Worm (Caenorhabditis elegans) whole organism, L4 larva: ENCODE results near the gene clec-238.

Experiments used
- D1046.2 ChIP-seq: fragments of 200-800 bp; sonication (Bioruptor generic); IDR thresholded peaks from 2 replicates; pipeline ENCODE4 v1.3.6; 2022; ENCODE audit warnings: missing genetic modification characterization, missing compliant biosample characterization
- F10B5.3 ChIP-seq: sonication (generic microtip); optimal IDR thresholded peaks from 2 replicates; lab custom pipeline; 2016; ENCODE audit warnings: mild to moderate bottlenecking, missing genetic modification characterization, missing compliant biosample characterization
- F44E2.7 ChIP-seq: fragments of 200-800 bp; sonication (Bioruptor generic); IDR thresholded peaks from 2 replicates; pipeline ENCODE4 v2.1.2; 2022; ENCODE audit warnings: missing genetic modification characterization, missing compliant biosample characterization
- F49E8.2 ChIP-seq: sonication (generic microtip); optimal IDR thresholded peaks from 2 replicates; lab custom pipeline; 2016; ENCODE audit warnings: missing compliant biosample characterization, mild to moderate bottlenecking, missing genetic modification characterization, borderline replicate concordance
- R02D3.7 ChIP-seq: fragments of 150-350 bp; sonication (generic microtip); optimal IDR thresholded peaks from 3 replicates; lab custom pipeline; 2014; ENCODE audit warnings: missing biosample characterization, missing genetic modification characterization
- T20F7.1 ChIP-seq: fragments of 200-800 bp; sonication (Bioruptor generic); optimal IDR thresholded peaks from 2 replicates; lab custom pipeline; 2018; ENCODE audit warnings: mild to moderate bottlenecking, missing genetic modification characterization, missing compliant biosample characterization
- Y5F2A.4 ChIP-seq: fragments of 200-800 bp; sonication (Bioruptor generic); optimal IDR thresholded peaks from 2 replicates; lab custom pipeline; 2018; ENCODE audit warnings: mild to moderate bottlenecking, missing genetic modification characterization, missing compliant biosample characterization
- ZK337.2 ChIP-seq: fragments of 200-800 bp; sonication (Bioruptor generic); IDR thresholded peaks from 2 replicates; pipeline ENCODE4 v1.3.6; 2022; ENCODE audit warnings: missing genetic modification reagents, missing genetic modification characterization, missing compliant biosample characterization
- aha-1 ChIP-seq: fragments of 150-350 bp; peaks from one replicate; lab custom pipeline; 2014; ENCODE audit warnings: missing biosample characterization, missing genetic modification characterization
- ama-1 ChIP-seq: fragments of 150-350 bp; optimal IDR thresholded peaks from 2 replicates; lab custom pipeline; 2014; ENCODE audit warnings: inconsistent platforms, mixed read lengths
- arid-1 ChIP-seq: fragments of 200-800 bp; sonication (Bioruptor generic); conservative IDR thresholded peaks from 2 replicates; pipeline ENCODE4 v1.3.6; 2022; ENCODE audit warnings: missing genetic modification reagents, missing genetic modification characterization, missing compliant biosample characterization
- attf-4 ChIP-seq: sonication (generic microtip); optimal IDR thresholded peaks from 3 replicates; lab custom pipeline; 2017; ENCODE audit warnings: missing biosample characterization, missing genetic modification characterization
- ceh-32 ChIP-seq: sonication (generic microtip); optimal IDR thresholded peaks from 2 replicates; lab custom pipeline; 2016; ENCODE audit warnings: mild to moderate bottlenecking, missing genetic modification characterization, missing compliant biosample characterization; ENCODE audit not compliant: poor library complexity
- ceh-44 ChIP-seq: fragments of 200-800 bp; sonication (Bioruptor generic); IDR thresholded peaks from 2 replicates; pipeline ENCODE4 v1.3.6; 2022; ENCODE audit warnings: missing genetic modification reagents, missing genetic modification characterization, missing compliant biosample characterization
- daf-19 ChIP-seq: fragments of 200-800 bp; sonication (Bioruptor generic); conservative IDR thresholded peaks from 2 replicates; pipeline ENCODE4 v1.3.6; 2022; ENCODE audit warnings: missing genetic modification characterization, missing compliant biosample characterization
- daf-8 ChIP-seq: fragments of 200-800 bp; sonication (Bioruptor generic); IDR thresholded peaks from 2 replicates; pipeline ENCODE4 v1.3.6; 2022; ENCODE audit warnings: missing genetic modification characterization, missing compliant biosample characterization
- dmd-6 ChIP-seq: fragments of 200-800 bp; sonication (Bioruptor generic); IDR thresholded peaks from 2 replicates; pipeline ENCODE4 v1.3.6; 2022; ENCODE audit warnings: missing genetic modification reagents, missing genetic modification characterization, missing compliant biosample characterization
- dve-1 ChIP-seq: sonication (generic microtip); optimal IDR thresholded peaks from 2 replicates; lab custom pipeline; 2017; ENCODE audit warnings: antibody characterized with exemption, mild to moderate bottlenecking, missing genetic modification characterization, missing compliant biosample characterization; ENCODE audit not compliant: insufficient read depth
- egl-43 ChIP-seq: fragments of 200-800 bp; sonication (Bioruptor generic); IDR thresholded peaks from 2 replicates; pipeline ENCODE4 v1.3.6; 2022; ENCODE audit warnings: missing genetic modification reagents, missing genetic modification characterization, missing compliant biosample characterization
- fos-1 ChIP-seq: fragments of 150-350 bp; optimal IDR thresholded peaks from 2 replicates; lab custom pipeline; 2014; ENCODE audit warnings: missing biosample characterization, missing genetic modification characterization
- lin-13 ChIP-seq: fragments of 150-350 bp; optimal IDR thresholded peaks from 2 replicates; lab custom pipeline; 2014; ENCODE audit warnings: missing biosample characterization, missing genetic modification reagents, missing genetic modification characterization
- lin-15B ChIP-seq: fragments of 150-350 bp; sonication (generic microtip); optimal IDR thresholded peaks from 3 replicates; lab custom pipeline; 2014; ENCODE audit warnings: missing biosample characterization, missing genetic modification characterization
- lin-38 ChIP-seq: fragments of 200-800 bp; sonication (Bioruptor generic); IDR thresholded peaks from 2 replicates; pipeline ENCODE4 v1.3.6; 2022; ENCODE audit warnings: missing genetic modification reagents, missing genetic modification characterization, missing compliant biosample characterization
- lin-39 ChIP-seq: fragments of 150-350 bp; optimal IDR thresholded peaks from 2 replicates; lab custom pipeline; 2014; ENCODE audit warnings: missing biosample characterization, missing genetic modification reagents, missing genetic modification characterization
- madf-5 ChIP-seq, 2 experiments: fragments of 200-800 bp; sonication (Bioruptor generic); IDR thresholded peaks; 2 replicates each; pipeline ENCODE4 v1.3.6; 2022; ENCODE audit warnings: missing compliant biosample characterization in 2 of 2, missing genetic modification characterization in 2 of 2
- mdl-1 ChIP-seq, 2 experiments: fragments of 150-350 bp in 1 of 2; sonication (generic microtip) in 1 of 2; optimal IDR thresholded peaks; 2 replicates each; lab custom pipeline; 2014 to 2017; ENCODE audit warnings: missing biosample characterization in 2 of 2, missing genetic modification characterization in 2 of 2
- mdt-29 ChIP-seq: fragments of 200-800 bp; sonication (Bioruptor generic); IDR thresholded peaks from 2 replicates; pipeline ENCODE4 v1.3.6; 2022; ENCODE audit warnings: missing genetic modification reagents, missing genetic modification characterization, missing compliant biosample characterization
- mes-2 ChIP-seq: sonication (generic microtip); optimal IDR thresholded peaks from 2 replicates; lab custom pipeline; 2016; ENCODE audit warnings: missing genotype, mild to moderate bottlenecking, missing genetic modification characterization, missing compliant biosample characterization; ENCODE audit not compliant: poor library complexity, severe bottlenecking
- mxl-3 ChIP-seq: fragments of 200-800 bp; sonication (Bioruptor generic); optimal IDR thresholded peaks from 2 replicates; lab custom pipeline; 2018; ENCODE audit warnings: mild to moderate bottlenecking, missing genetic modification characterization, missing compliant biosample characterization
- nhr-10 ChIP-seq: fragments of 150-350 bp; optimal IDR thresholded peaks from 2 replicates; lab custom pipeline; 2014; ENCODE audit warnings: missing biosample characterization, missing genetic modification characterization
- nhr-237 ChIP-seq: sonication (generic microtip); optimal IDR thresholded peaks from 2 replicates; lab custom pipeline; 2017; ENCODE audit warnings: missing biosample characterization, missing genetic modification characterization
- nhr-28 ChIP-seq: fragments of 150-350 bp; optimal IDR thresholded peaks from 2 replicates; lab custom pipeline; 2014; ENCODE audit warnings: missing biosample characterization, missing genetic modification characterization
- nhr-41 ChIP-seq: fragments of 200-800 bp; sonication (Bioruptor generic); IDR thresholded peaks from 2 replicates; pipeline ENCODE4 v1.3.6; 2022; ENCODE audit warnings: missing genetic modification reagents, missing genetic modification characterization, missing compliant biosample characterization
- nhr-42 ChIP-seq: fragments of 200-800 bp; sonication (Bioruptor generic); IDR thresholded peaks from 2 replicates; pipeline ENCODE4 v1.3.6; 2022; ENCODE audit warnings: missing genetic modification characterization, missing compliant biosample characterization
- nhr-6 ChIP-seq: fragments of 150-350 bp; optimal IDR thresholded peaks from 2 replicates; lab custom pipeline; 2014; ENCODE audit warnings: missing biosample characterization, missing genetic modification characterization
- php-3 ChIP-seq: fragments of 200-800 bp; sonication (Bioruptor generic); IDR thresholded peaks from 2 replicates; pipeline ENCODE4 v1.3.6; 2022; ENCODE audit warnings: missing genetic modification reagents, missing genetic modification characterization, missing compliant biosample characterization
- skn-1 ChIP-seq: fragments of 150-350 bp; optimal IDR thresholded peaks from 2 replicates; lab custom pipeline; 2014; ENCODE audit warnings: missing biosample characterization, missing genetic modification characterization
- snpc-4 ChIP-seq: fragments of 150-350 bp; optimal IDR thresholded peaks from 2 replicates; lab custom pipeline; 2014; ENCODE audit warnings: missing biosample characterization, missing genetic modification characterization
- spr-3 ChIP-seq: fragments of 200-800 bp; sonication (Bioruptor generic); optimal IDR thresholded peaks from 2 replicates; lab custom pipeline; 2018; ENCODE audit warnings: mild to moderate bottlenecking, missing genetic modification characterization, missing compliant biosample characterization
- vab-7 ChIP-seq: fragments of 200-800 bp; sonication (Bioruptor generic); IDR thresholded peaks from 2 replicates; pipeline ENCODE4 v1.3.6; 2022; ENCODE audit warnings: missing genetic modification reagents, missing genetic modification characterization, missing compliant biosample characterization
- ztf-11 ChIP-seq: fragments of 150-350 bp; optimal IDR thresholded peaks from 2 replicates; lab custom pipeline; 2014; ENCODE audit warnings: missing biosample characterization, missing genetic modification characterization
- ztf-7 ChIP-seq: fragments of 150-350 bp; optimal IDR thresholded peaks from 2 replicates; lab custom pipeline; 2014; ENCODE audit warnings: missing biosample characterization, missing genetic modification characterization

The clec-238 gene

DNA sequence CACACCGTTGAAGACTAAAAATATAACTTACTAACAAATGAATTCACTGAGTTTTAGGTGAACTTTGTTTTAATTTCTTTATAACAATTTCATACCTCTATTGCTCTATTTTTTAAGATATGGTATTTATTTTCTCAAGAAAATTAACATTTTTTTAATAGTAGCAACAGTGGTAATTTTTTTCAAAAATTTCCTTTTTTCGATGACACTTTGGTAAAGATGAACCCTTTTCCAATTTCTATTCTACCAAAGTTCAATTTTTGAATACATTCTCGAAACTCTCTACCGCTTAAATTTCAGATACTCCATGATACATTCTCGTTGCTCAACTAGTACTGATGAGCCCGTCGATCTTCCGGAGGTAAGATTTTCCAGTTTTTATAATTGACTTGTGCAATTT is 39.7 kb upstream of the clec-238 start, which contains the start of gene nhr-116:
nhr-116 (plus strand) TSS at position 301 of the 400 bp plus-strand sequence.
- TF ChIP-seq mdt-29 (GFP tag; lab: Robert Waterston, UW): no peak
- TF ChIP-seq T20F7.1 (GFP tag; lab: Kevin White, UChicago): no peak
- no peak for TF ChIP-seq egl-43 (GFP tag; lab: Robert Waterston, UW)
- no peak for TF ChIP-seq F49E8.2 (tag; lab: Kevin White, UChicago)
- no peak for TF ChIP-seq nhr-42
- TF ChIP-seq, all 104 proteins: peak for 0

- no peak for TF ChIP-seq dmd-6 (GFP tag; lab: Robert Waterston, UW)
- no peak for TF ChIP-seq egl-43 (GFP tag; lab: Robert Waterston, UW)
- no peak for TF ChIP-seq ZK337.2 (GFP tag; lab: Robert Waterston, UW)
- no peak for TF ChIP-seq R02D3.7 (tag; lab: Kevin White, UChicago)
- TF ChIP-seq dve-1 (tag; lab: Kevin White, UChicago): no peak
- TF ChIP-seq daf-8: no peak
- TF ChIP-seq lin-15B (tag; lab: Kevin White, UChicago): no peak
- no peak for TF ChIP-seq ztf-11 (tag; lab: Kevin White, UChicago)
- TF ChIP-seq D1046.2 (GFP tag; lab: Robert Waterston, UW): no peak
- no peak for TF ChIP-seq ceh-44 (GFP tag; lab: Robert Waterston, UW)
- no peak for TF ChIP-seq ztf-7
- TF ChIP-seq snpc-4 (tag; lab: Kevin White, UChicago): no peak
- no peak for TF ChIP-seq skn-1
- no peak for TF ChIP-seq ceh-32
- no peak for TF ChIP-seq mdl-1 (tag; optimal IDR thresholded peaks at IDR 0.05; lab: Kevin White, UChicago)
- TF ChIP-seq php-3: no peak
- no peak for TF ChIP-seq nhr-237 (tag; lab: Kevin White, UChicago)
- no peak for TF ChIP-seq lin-39 (tag; lab: Kevin White, UChicago)
- TF ChIP-seq mxl-3 (GFP tag; lab: Kevin White, UChicago): no peak
- no peak for TF ChIP-seq Y5F2A.4
Observed at ce11 chrV:16916079-16916478, 35.5 kb upstream of the clec-238 start, which contains the start of gene F09C6.10. Gene F09C6.10 (minus strand): TSS chrV:16916179.

DNA sequence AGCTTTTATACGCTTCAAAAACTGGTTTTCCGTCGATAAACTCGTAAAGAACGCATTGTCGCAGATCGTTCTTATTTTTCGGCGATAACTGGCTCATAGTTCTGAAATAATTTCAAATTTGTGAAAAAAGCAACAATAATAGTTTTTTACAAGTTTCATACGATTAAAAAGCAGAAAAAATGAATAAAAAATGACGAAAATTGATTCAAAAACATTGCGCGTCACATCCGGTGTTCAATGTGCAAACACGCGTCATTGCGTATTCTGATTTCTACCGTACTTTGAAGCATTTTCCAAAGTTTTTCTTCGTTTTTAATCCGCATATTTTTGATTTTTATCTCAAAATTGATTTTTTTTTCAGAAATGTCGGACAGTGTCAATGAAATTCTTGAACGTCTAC is 33.2 kb upstream of the clec-238 start, which contains the start of the genes fbxa-206 and Y102A5C.2:
fbxa-206 (minus strand) TSS at position 101 of the 400 bp plus-strand sequence.
Y102A5C.2 (plus strand) TSS at position 354 of the 400 bp plus-strand sequence.
- TF ChIP-seq aha-1 (tag; lab: Kevin White, UChicago) (peak; percentile 18), mes-2 (no peak), fos-1 (tag; lab: Kevin White, UChicago) (no peak)
- TF ChIP-seq, all 104 proteins: peak for 1

DNA sequence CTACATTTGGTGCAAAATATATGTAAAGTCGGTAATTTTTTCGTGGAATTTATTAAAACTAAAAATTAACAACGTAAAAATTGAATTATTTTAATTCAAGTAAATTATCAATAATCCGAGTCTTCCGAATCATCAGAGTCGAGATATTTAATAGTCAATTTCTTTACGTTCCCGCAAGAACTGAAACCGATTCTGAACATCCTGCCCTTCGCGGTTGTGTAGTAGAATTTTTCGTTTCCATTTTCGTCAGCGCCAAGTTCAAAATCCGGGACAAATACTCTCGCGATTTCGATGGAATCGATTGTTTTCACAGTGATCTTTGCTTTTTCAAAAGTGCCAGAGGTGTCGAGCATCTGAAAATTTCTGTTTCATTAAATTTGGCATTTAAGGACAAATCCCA is 31.9 kb upstream of the clec-238 start:
- TF ChIP-seq arid-1 (GFP tag; lab: Robert Waterston, UW) (no peak), attf-4 (tag; lab: Kevin White, UChicago) (no peak), skn-1 (no peak), spr-3 (GFP tag; lab: Kevin White, UChicago) (no peak), madf-5 (GFP tag; IDR thresholded peaks at IDR 0.05; lab: Robert Waterston, UW) (no peak), lin-38 (GFP tag; lab: Robert Waterston, UW) (peak; percentile 63), F10B5.3 (tag; lab: Kevin White, UChicago) (no peak), nhr-41 (GFP tag; lab: Robert Waterston, UW) (no peak), F49E8.2 (tag; lab: Kevin White, UChicago) (peak; percentile 68)
- TF ChIP-seq, all 104 proteins: peak for 2

DNA sequence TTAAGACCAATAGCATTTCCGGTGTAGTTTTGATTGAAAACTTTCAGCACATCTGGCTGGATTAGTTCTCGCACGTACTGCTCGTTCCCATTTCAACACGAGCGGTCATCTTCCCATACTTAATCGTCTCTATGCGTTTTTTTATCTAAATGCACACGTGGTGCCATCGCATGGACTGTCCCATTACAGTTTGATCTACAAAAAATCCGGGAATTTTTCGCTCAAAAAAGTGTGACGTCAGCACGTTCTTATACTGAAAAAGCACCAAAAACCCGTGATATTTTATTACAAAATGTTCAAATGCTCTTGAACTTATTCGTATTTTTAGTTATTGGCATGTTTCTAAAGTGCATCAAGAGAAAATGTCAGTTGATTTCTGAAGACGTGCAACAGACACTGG is 29.7 kb upstream of the clec-238 start, which contains the start of gene Y102A5C.4:
Y102A5C.4 (plus strand) TSS at position 301 of the 400 bp plus-strand sequence.
- TF ChIP-seq nhr-28 (tag; lab: Kevin White, UChicago): no peak
- TF ChIP-seq ceh-32: no peak
- no peak for TF ChIP-seq mdt-29 (GFP tag; lab: Robert Waterston, UW)
- no peak for TF ChIP-seq vab-7 (GFP tag; lab: Robert Waterston, UW)
- TF ChIP-seq D1046.2 (GFP tag; lab: Robert Waterston, UW): no peak
- no peak for TF ChIP-seq ama-1 (lab: Kevin White, UChicago)
- no peak for TF ChIP-seq F44E2.7 (GFP tag; lab: Robert Waterston, UW)
- no peak for TF ChIP-seq ztf-7
- no peak for TF ChIP-seq F49E8.2 (tag; lab: Kevin White, UChicago)
- TF ChIP-seq php-3: no peak
- TF ChIP-seq nhr-10 (tag; lab: Kevin White, UChicago): no peak
- no peak for TF ChIP-seq nhr-6 (tag; lab: Kevin White, UChicago)
- TF ChIP-seq daf-19 (GFP tag; lab: Robert Waterston, UW): no peak
- no peak for TF ChIP-seq snpc-4 (tag; lab: Kevin White, UChicago)
- TF ChIP-seq lin-13 (GFP tag; lab: Kevin White, UChicago): no peak
